Worm (Caenorhabditis elegans): ENCODE data around the gene F38B6.4.

ce11 chrX:6656251-6656650 lies 18.4 kb upstream of the F38B6.4 start:
- no peak for TF ChIP-seq blmp-1 (tag; optimal IDR thresholded peaks at IDR 0.05)
- no peak for TF ChIP-seq lsy-2 (tag; optimal IDR thresholded peaks at IDR 0.05)
